Fruit fly (Drosophila melanogaster) whole organism, embryonic: ENCODE data around the gene Acp1.

Experiments used
- Bdp1 ChIP-seq: fragments of 200-800 bp; sonication (Bioruptor generic); optimal IDR thresholded peaks from 3 replicates; lab custom pipeline; 2016; ENCODE audit warnings: missing biosample characterization, missing genetic modification characterization
- CG11456 ChIP-seq: fragments of 200-800 bp; sonication (Bioruptor generic); IDR thresholded peaks from 3 replicates; pipeline ENCODE4 v1.3.6; 2022; ENCODE audit warnings: missing biosample characterization, missing genetic modification characterization
- CG12219 ChIP-seq: fragments of 200-800 bp; sonication (Bioruptor generic); optimal IDR thresholded peaks from 3 replicates; lab custom pipeline; 2018; ENCODE audit warnings: missing biosample characterization, mild to moderate bottlenecking, missing genetic modification characterization
- CG13296 ChIP-seq: fragments of 200-800 bp; sonication (Bioruptor generic); optimal IDR thresholded peaks from 3 replicates; lab custom pipeline; 2018; ENCODE audit warnings: missing biosample characterization, mild to moderate bottlenecking, missing genetic modification characterization
- CG13894 ChIP-seq: fragments of 200-800 bp; sonication (Bioruptor generic); optimal IDR thresholded peaks from 3 replicates; lab custom pipeline; 2018; ENCODE audit warnings: missing biosample characterization, mild to moderate bottlenecking, missing genetic modification characterization, moderate library complexity
- CG14667 ChIP-seq: fragments of 200-800 bp; sonication (Bioruptor generic); IDR thresholded peaks from 2 replicates; pipeline ENCODE4 v1.3.6; 2022; ENCODE audit warnings: missing biosample characterization, missing genetic modification characterization
- CG2199 ChIP-seq: fragments of 200-800 bp; sonication (Bioruptor generic); IDR thresholded peaks from 3 replicates; pipeline ENCODE4 v1.3.6; 2022; ENCODE audit warnings: missing biosample characterization, missing genetic modification characterization
- CG2712 ChIP-seq: fragments of 200-800 bp; optimal IDR thresholded peaks from 3 replicates; lab custom pipeline; 2019; ENCODE audit warnings: missing biosample characterization, mild to moderate bottlenecking, missing genetic modification characterization, moderate library complexity
- CG34376 ChIP-seq: fragments of 200-800 bp; sonication (Bioruptor generic); optimal IDR thresholded peaks from 2 replicates; lab custom pipeline; 2018; ENCODE audit warnings: missing biosample characterization, mild to moderate bottlenecking, missing genetic modification characterization
- CG4424 ChIP-seq: fragments of 200-800 bp; sonication (Bioruptor generic); optimal IDR thresholded peaks from 3 replicates; lab custom pipeline; 2016; ENCODE audit warnings: missing biosample characterization, missing genetic modification characterization
- CG5180 ChIP-seq: fragments of 200-800 bp; sonication (Bioruptor generic); optimal IDR thresholded peaks from 3 replicates; lab custom pipeline; 2017; ENCODE audit warnings: missing biosample characterization, missing genetic modification characterization, mild to moderate bottlenecking, moderate library complexity, missing genetic modification reagents
- CG7271 ChIP-seq: fragments of 200-800 bp; sonication (Bioruptor generic); optimal IDR thresholded peaks from 2 replicates; lab custom pipeline; 2018; ENCODE audit warnings: missing biosample characterization, mild to moderate bottlenecking, missing genetic modification characterization, moderate library complexity
- CG7963 ChIP-seq: fragments of 200-800 bp; sonication (Bioruptor generic); IDR thresholded peaks from 3 replicates; pipeline ENCODE4 v1.3.6; 2022; ENCODE audit warnings: missing biosample characterization, missing genetic modification characterization; ENCODE audit not compliant: partially characterized antibody
- Eip74EF ChIP-seq, 2 experiments: fragments of 200-800 bp in 1 of 2; fragments of >200 bp in 1 of 2; sonication (Bioruptor generic) in 1 of 2; optimal IDR thresholded peaks; 2 replicates each; lab custom pipeline; 2017 to 2019; ENCODE audit warnings: missing biosample characterization in 2 of 2, missing genetic modification characterization in 2 of 2, mild to moderate bottlenecking in 1 of 2, moderate library complexity in 1 of 2
- Elba2 ChIP-seq: fragments of 200-800 bp; sonication (Bioruptor generic); optimal IDR thresholded peaks from 3 replicates; lab custom pipeline; 2016; ENCODE audit warnings: missing biosample characterization, missing genetic modification characterization
- GATAe ChIP-seq: fragments of 200-800 bp; sonication (Bioruptor generic); conservative IDR thresholded peaks from 2 replicates; pipeline ENCODE4 v1.3.6; 2022; ENCODE audit warnings: missing biosample characterization, missing genetic modification characterization
- Hr78 ChIP-seq, 2 experiments: fragments of 200-800 bp in 1 of 2; fragments of >200 bp in 1 of 2; sonication (Bioruptor generic) in 1 of 2; optimal IDR thresholded peaks; 2 replicates each; lab custom pipeline; 2017 to 2019; ENCODE audit warnings: missing biosample characterization in 2 of 2, missing genetic modification characterization in 2 of 2, mild to moderate bottlenecking in 1 of 2, moderate library complexity in 1 of 2
- Mad ChIP-seq: fragments of 200-800 bp; sonication (Bioruptor generic); optimal IDR thresholded peaks from 2 replicates; lab custom pipeline; 2016; ENCODE audit warnings: missing biosample characterization, missing genetic modification characterization
- Med ChIP-seq: fragments of 200-800 bp; sonication (Bioruptor generic); peaks from one replicate; lab custom pipeline; 2016; ENCODE audit warnings: missing biosample characterization, missing genetic modification characterization, mild to moderate bottlenecking, inconsistent platforms, moderate library complexity
- Mrtf ChIP-seq: fragments of 200-800 bp; sonication (Bioruptor generic); IDR thresholded peaks from 3 replicates; pipeline ENCODE4 v1.3.6; 2022; ENCODE audit warnings: missing biosample characterization, missing genetic modification characterization
- NC2β ChIP-seq: fragments of 200-800 bp; sonication (Bioruptor generic); optimal IDR thresholded peaks from 2 replicates; lab custom pipeline; 2016; ENCODE audit warnings: missing biosample characterization, missing genetic modification characterization
- Opbp ChIP-seq: fragments of 200-800 bp; sonication (Bioruptor generic); IDR thresholded peaks from 3 replicates; pipeline ENCODE4 v1.3.6; 2022; ENCODE audit warnings: missing biosample characterization, missing genetic modification characterization; ENCODE audit not compliant: partially characterized antibody
- Pdp1 ChIP-seq, 2 experiments: fragments of 200-800 bp; sonication (Bioruptor generic); optimal IDR thresholded peaks; 3 replicates each; lab custom pipeline; 2016; ENCODE audit warnings: missing biosample characterization in 2 of 2, missing genetic modification characterization in 2 of 2, mild to moderate bottlenecking in 1 of 2, moderate library complexity in 1 of 2
- Sox102F ChIP-seq: fragments of 200-800 bp; sonication (Bioruptor generic); optimal IDR thresholded peaks from 2 replicates; lab custom pipeline; 2018; ENCODE audit warnings: missing biosample characterization, mild to moderate bottlenecking, missing genetic modification characterization, moderate library complexity
- Vsx1 ChIP-seq: fragments of 200-800 bp; sonication (Bioruptor generic); optimal IDR thresholded peaks from 2 replicates; lab custom pipeline; 2017; ENCODE audit warnings: missing biosample characterization, mild to moderate bottlenecking, missing genetic modification characterization, missing genetic modification reagents
- abd-A ChIP-seq: fragments of 200-800 bp; sonication (Bioruptor generic); optimal IDR thresholded peaks from 3 replicates; lab custom pipeline; 2019; ENCODE audit warnings: missing biosample characterization, mild to moderate bottlenecking, missing genetic modification characterization, moderate library complexity
- cato ChIP-seq: fragments of 200-800 bp; sonication (Bioruptor generic); optimal IDR thresholded peaks from 2 replicates; lab custom pipeline; 2016; ENCODE audit warnings: missing biosample characterization, missing genetic modification characterization, borderline replicate concordance
- crp ChIP-seq, 2 experiments: fragments of 200-800 bp; sonication (Bioruptor generic); optimal IDR thresholded peaks; 2 replicates in 1 of 2; 3 replicates in 1 of 2; lab custom pipeline; 2017; ENCODE audit warnings: missing biosample characterization in 2 of 2, missing genetic modification characterization in 2 of 2, mild to moderate bottlenecking in 1 of 2, moderate library complexity in 1 of 2
- exex ChIP-seq: fragments of 200-800 bp; sonication (Bioruptor generic); optimal IDR thresholded peaks from 4 replicates; lab custom pipeline; 2018; ENCODE audit warnings: missing biosample characterization, mild to moderate bottlenecking, missing genetic modification characterization, moderate library complexity
- fd64A ChIP-seq: fragments of 200-800 bp; sonication (Bioruptor generic); optimal IDR thresholded peaks from 3 replicates; lab custom pipeline; 2018; ENCODE audit warnings: missing biosample characterization, mild to moderate bottlenecking, missing genetic modification characterization
- gro ChIP-seq: fragments of 200-800 bp; sonication (Bioruptor generic); optimal IDR thresholded peaks from 2 replicates; lab custom pipeline; 2016; ENCODE audit warnings: missing biosample characterization, missing genetic modification characterization
- hkb ChIP-seq, 2 experiments: fragments of 200-800 bp in 1 of 2; fragments of >200 bp in 1 of 2; sonication (Bioruptor generic) in 1 of 2; IDR thresholded peaks in 1 of 2; optimal IDR thresholded peaks in 1 of 2; 2 replicates each; pipeline versions ENCODE4 v1.3.6 to Lab custom; 2017 to 2022; ENCODE audit warnings: missing biosample characterization in 1 of 2, missing genetic modification characterization in 1 of 2
- kah ChIP-seq: fragments of 200-800 bp; sonication (Bioruptor generic); optimal IDR thresholded peaks from 2 replicates; lab custom pipeline; 2018; ENCODE audit warnings: missing biosample characterization, mild to moderate bottlenecking, missing genetic modification characterization
- ken ChIP-seq: fragments of 200-800 bp; sonication (Bioruptor generic); IDR thresholded peaks from 3 replicates; pipeline ENCODE4 v1.3.6; 2022; ENCODE audit warnings: missing biosample characterization, missing genetic modification characterization
- lab ChIP-seq: fragments of 200-800 bp; sonication (Bioruptor generic); optimal IDR thresholded peaks from 3 replicates; lab custom pipeline; 2017; ENCODE audit warnings: missing biosample characterization, missing genetic modification characterization, mild to moderate bottlenecking, moderate library complexity, missing genetic modification reagents
- mirr ChIP-seq: fragments of 200-800 bp; sonication (Bioruptor generic); optimal IDR thresholded peaks from 3 replicates; lab custom pipeline; 2018; ENCODE audit warnings: missing biosample characterization, mild to moderate bottlenecking, missing genetic modification characterization
- nau ChIP-seq: fragments of 200-800 bp; sonication (Bioruptor generic); optimal IDR thresholded peaks from 3 replicates; lab custom pipeline; 2017; ENCODE audit warnings: missing biosample characterization, mild to moderate bottlenecking, missing genetic modification characterization, missing genetic modification reagents
- nom ChIP-seq: fragments of 200-800 bp; sonication (Bioruptor generic); optimal IDR thresholded peaks from 2 replicates; lab custom pipeline; 2017; ENCODE audit warnings: missing biosample characterization, missing genetic modification characterization, mild to moderate bottlenecking, moderate library complexity, missing genetic modification reagents
- p53 ChIP-seq: fragments of 200-800 bp; sonication (Bioruptor generic); optimal IDR thresholded peaks from 2 replicates; lab custom pipeline; 2016; ENCODE audit warnings: missing biosample characterization, missing genetic modification characterization
- repo ChIP-seq: fragments of 200-800 bp; sonication (Bioruptor generic); optimal IDR thresholded peaks from 2 replicates; lab custom pipeline; 2016; ENCODE audit warnings: missing biosample characterization, missing genetic modification characterization
- sd ChIP-seq: fragments of 200-800 bp; sonication (Bioruptor generic); optimal IDR thresholded peaks from 3 replicates; lab custom pipeline; 2018; ENCODE audit warnings: missing biosample characterization, mild to moderate bottlenecking, missing genetic modification characterization, moderate library complexity
- sug ChIP-seq: fragments of 200-800 bp; optimal IDR thresholded peaks from 2 replicates; lab custom pipeline; 2019; ENCODE audit warnings: missing biosample characterization, mild to moderate bottlenecking, missing genetic modification characterization, moderate library complexity
- toy ChIP-seq: fragments of 200-800 bp; sonication (Bioruptor generic); IDR thresholded peaks from 2 replicates; pipeline ENCODE4 v1.3.6; 2022; ENCODE audit warnings: missing biosample characterization, missing genetic modification characterization
- trem ChIP-seq: fragments of 200-800 bp; optimal IDR thresholded peaks from 3 replicates; lab custom pipeline; 2019; ENCODE audit warnings: missing biosample characterization, mild to moderate bottlenecking, missing genetic modification characterization, moderate library complexity
- unpg ChIP-seq: fragments of 200-800 bp; sonication (Bioruptor generic); optimal IDR thresholded peaks from 3 replicates; lab custom pipeline; 2018; ENCODE audit warnings: missing biosample characterization, mild to moderate bottlenecking, missing genetic modification characterization, moderate library complexity

Acp1 gene

DNA sequence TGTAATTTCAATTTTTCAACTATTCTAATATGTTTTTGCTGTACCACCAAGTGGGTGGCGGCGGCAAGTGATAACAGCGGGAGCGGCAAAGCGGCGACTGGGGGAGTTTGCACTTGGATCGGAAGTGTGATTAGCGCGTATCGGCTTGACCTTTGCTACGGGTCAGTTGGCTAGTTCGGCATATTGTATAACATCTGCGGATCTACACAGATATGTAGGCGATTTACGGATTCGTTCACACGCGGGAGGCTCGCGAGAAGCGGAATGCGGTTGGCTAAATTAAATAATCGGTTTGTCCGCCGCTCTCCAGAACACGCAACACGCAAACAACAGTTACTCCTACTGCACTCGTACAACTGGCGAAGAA is 48.7 kb upstream of the Acp1 start:
- no peak for TF ChIP-seq CG4424 (GFP tag; lab: Kevin White, UChicago)
- no peak for TF ChIP-seq Elba2 (GFP tag; lab: Kevin White, UChicago)
- TF ChIP-seq abd-A, result no peak
- TF ChIP-seq GATAe (GFP tag; lab: Robert Waterston, UW), result no peak
- TF ChIP-seq CG2199 (GFP tag; lab: Robert Waterston, UW), result no peak
- TF ChIP-seq Hr78 (GFP tag; optimal IDR thresholded peaks at IDR 0.05; lab: Kevin White, UChicago), result peak in 1 of 2 experiments; percentile 74
- no peak for TF ChIP-seq ken (GFP tag; lab: Robert Waterston, UW)
- no peak for TF ChIP-seq Bdp1
- peak; percentile 19 for TF ChIP-seq sd (tag; lab: Kevin White, UChicago)
- TF ChIP-seq p53 (GFP tag; lab: Kevin White, UChicago), result no peak
- TF ChIP-seq Opbp, result 0 out of 3 replicates have a peak, but pooled peaks have one; percentile 37
- TF ChIP-seq Pdp1 (GFP tag; optimal IDR thresholded peaks at IDR 0.05; lab: Kevin White, UChicago), result peak in 1 of 2 experiments; percentile 87
- no peak for TF ChIP-seq NC2β (GFP tag; lab: Kevin White, UChicago)
- TF ChIP-seq sug (tag; lab: Kevin White, UChicago), result no peak
- no peak for TF ChIP-seq toy (GFP tag; lab: Robert Waterston, UW)

DNA sequence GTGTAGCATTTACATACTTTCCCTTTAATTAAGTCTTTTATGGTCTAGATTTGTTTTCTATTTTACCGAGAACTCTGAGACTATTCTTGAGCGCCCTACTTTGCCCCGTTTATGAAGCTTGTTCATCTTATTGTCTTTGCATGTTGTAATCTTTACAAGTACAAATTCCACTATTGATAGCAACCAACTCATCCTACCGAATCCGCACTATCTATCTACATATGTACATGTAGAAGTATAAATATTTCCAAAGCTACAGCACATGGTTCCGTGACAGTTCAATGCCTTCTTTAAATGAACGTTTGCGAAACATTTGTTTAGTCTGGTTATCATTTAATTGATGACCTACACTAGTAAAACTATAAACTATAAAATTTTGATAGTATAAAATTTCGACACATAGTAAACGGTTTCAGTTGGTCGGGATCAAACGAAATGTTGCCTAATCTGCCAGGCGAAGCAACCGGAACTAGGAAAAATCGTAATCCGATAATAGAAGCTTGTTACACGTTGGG is 47.7 kb upstream of the Acp1 start:
- TF ChIP-seq fd64A (peak; percentile 16), kah (peak; percentile 9), nom (GFP tag; lab: Kevin White, UChicago) (peak; percentile 55), exex (tag; lab: Kevin White, UChicago) (peak; percentile 31), Sox102F (no peak), Pdp1 (GFP tag; optimal IDR thresholded peaks at IDR 0.05; lab: Kevin White, UChicago) (peak in 1 of 2 experiments; percentile 62), CG7271 (tag; lab: Kevin White, UChicago) (no peak), Eip74EF (GFP tag; optimal IDR thresholded peaks at IDR 0.05; lab: Kevin White, UChicago) (peak in 1 of 2 experiments; percentile 54), Med (GFP tag; lab: Kevin White, UChicago) (peak; percentile 7), nau (GFP tag; lab: Kevin White, UChicago) (peak; percentile 26), cato (no peak), CG11456 (GFP tag; lab: Robert Waterston, UW) (no peak), CG13296 (peak; percentile 27), Mrtf (GFP tag; lab: Robert Waterston, UW) (no peak), CG7963 (GFP tag; lab: Robert Waterston, UW) (no peak), CG5180 (GFP tag; lab: Kevin White, UChicago) (peak; percentile 6), CG34376 (peak; percentile 84), mirr (GFP tag; lab: Kevin White, UChicago) (peak; percentile 82), hkb (optimal IDR thresholded peaks at IDR 0.05; lab: Kevin White, UChicago) (no peak), hkb (GFP tag; IDR thresholded peaks at IDR 0.05; lab: Robert Waterston, UW) (no peak), trem (tag; lab: Kevin White, UChicago) (no peak), sug (tag; lab: Kevin White, UChicago) (peak; percentile 66)

DNA sequence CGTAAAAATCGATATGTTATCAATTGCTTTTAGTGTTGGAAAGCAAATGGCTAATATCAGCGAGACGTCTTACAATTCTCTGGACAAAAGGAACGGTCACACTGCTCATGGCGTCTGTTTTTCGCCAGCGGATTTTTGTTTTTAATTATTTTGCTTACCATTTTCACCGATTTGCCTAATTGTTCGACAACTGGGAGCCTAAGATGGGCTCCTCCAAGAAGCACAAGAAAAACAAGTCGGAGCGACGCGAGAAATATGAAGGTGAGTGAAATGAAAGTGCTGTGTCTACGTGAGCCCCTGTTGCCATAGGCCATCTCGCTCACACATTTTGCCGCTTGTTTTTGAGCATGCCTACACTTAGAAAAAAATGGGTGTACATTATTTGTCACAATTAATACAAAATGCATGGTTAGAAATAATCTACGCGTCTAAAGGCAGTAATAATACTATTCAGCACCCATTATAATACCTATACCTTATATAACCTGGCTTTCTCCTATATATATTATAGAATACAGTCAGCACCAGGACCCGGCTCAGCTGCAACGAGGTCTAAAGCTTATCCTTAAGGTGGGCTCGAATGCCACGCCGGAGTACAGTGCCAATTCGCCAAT is 41.6 kb upstream of the Acp1 start, which contains the start of gene Brd7-9:
Gene Brd7-9 (plus strand): TSS at position 78 of the 614 bp plus-strand sequence.
- TF ChIP-seq crp (GFP tag; optimal IDR thresholded peaks at IDR 0.05; lab: Kevin White, UChicago) (no peak), gro (GFP tag; lab: Kevin White, UChicago) (peak; percentile 70), CG2199 (GFP tag; lab: Robert Waterston, UW) (peak; percentile 41; the same call in 1 of the 3 replicates), CG11456 (GFP tag; lab: Robert Waterston, UW) (peak; percentile 82), unpg (GFP tag; lab: Kevin White, UChicago) (peak; percentile 81), lab (peak; percentile 89), Vsx1 (GFP tag; lab: Kevin White, UChicago) (peak; percentile 56), CG12219 (GFP tag; lab: Kevin White, UChicago) (peak; percentile 81), CG2712 (peak; percentile 76), Opbp (no peak), CG14667 (peak; percentile 65; the same call in 1 of the 2 replicates), repo (GFP tag; lab: Kevin White, UChicago) (peak; percentile 15), Mad (no peak), CG13894 (no peak)
